Worm (Caenorhabditis elegans) whole organism, L3 larva: Measurements from ENCODE around the gene nas-17.
"Not testable (repeated sequence)": the region's sequence is repeated elsewhere in the genome, so short reads cannot be mapped to it uniquely, and the experiment has no call there.

ENCODE experiments used
- R02D3.7 ChIP-seq: fragments of 150-350 bp; optimal IDR thresholded peaks from 2 replicates; lab custom pipeline; 2014; ENCODE audit warnings: missing biosample characterization, missing genetic modification characterization
- ZK546.5 ChIP-seq: sonication (generic microtip); optimal IDR thresholded peaks from 2 replicates; lab custom pipeline; 2017; ENCODE audit warnings: missing biosample characterization, missing genetic modification characterization
- ceh-28 ChIP-seq: fragments of 150-350 bp; optimal IDR thresholded peaks from 2 replicates; lab custom pipeline; 2014; ENCODE audit warnings: missing biosample characterization, missing genetic modification reagents, missing genetic modification characterization
- ceh-82 ChIP-seq: fragments of 150-350 bp; optimal IDR thresholded peaks from 2 replicates; lab custom pipeline; 2014; ENCODE audit warnings: missing biosample characterization, missing genetic modification characterization
- daf-12 ChIP-seq: fragments of 150-350 bp; optimal IDR thresholded peaks from 2 replicates; lab custom pipeline; 2014; ENCODE audit warnings: missing biosample characterization, missing genetic modification reagents, missing genetic modification characterization
- egl-27 ChIP-seq: sonication (generic microtip); optimal IDR thresholded peaks from 4 replicates; lab custom pipeline; 2017; ENCODE audit warnings: missing biosample characterization, missing genetic modification reagents, missing genetic modification characterization
- elt-1 ChIP-seq: fragments of 150-350 bp; optimal IDR thresholded peaks from 2 replicates; lab custom pipeline; 2014; ENCODE audit warnings: missing biosample characterization, missing genetic modification characterization
- elt-2 ChIP-seq: sonication (generic microtip); optimal IDR thresholded peaks from 2 replicates; lab custom pipeline; 2016; ENCODE audit warnings: missing genetic modification reagents, mild to moderate bottlenecking, missing genetic modification characterization, missing compliant biosample characterization
- eor-1 ChIP-seq, 2 experiments: fragments of 150-350 bp; optimal IDR thresholded peaks; 2 replicates each; lab custom pipeline; 2014 to 2018; ENCODE audit warnings: missing biosample characterization in 2 of 2, missing genetic modification characterization in 2 of 2
- fos-1 ChIP-seq: fragments of 150-350 bp; optimal IDR thresholded peaks from 2 replicates; lab custom pipeline; 2014; ENCODE audit warnings: missing biosample characterization, missing genetic modification characterization
- hmg-11 ChIP-seq: sonication (generic microtip); optimal IDR thresholded peaks from 2 replicates; lab custom pipeline; 2016; ENCODE audit warnings: missing genetic modification characterization, missing compliant biosample characterization
- jun-1 ChIP-seq: fragments of 150-350 bp; optimal IDR thresholded peaks from 2 replicates; lab custom pipeline; 2014; ENCODE audit warnings: missing biosample characterization, missing genetic modification reagents, missing genetic modification characterization
- lin-39 ChIP-seq: fragments of 150-350 bp; optimal IDR thresholded peaks from 2 replicates; lab custom pipeline; 2018; ENCODE audit warnings: missing biosample characterization, missing genetic modification reagents, missing genetic modification characterization
- lsy-12 ChIP-seq: sonication (generic microtip); optimal IDR thresholded peaks from 2 replicates; lab custom pipeline; 2016; ENCODE audit warnings: mild to moderate bottlenecking, missing genetic modification characterization, missing compliant biosample characterization
- nhr-12 ChIP-seq: fragments of 150-350 bp; optimal IDR thresholded peaks from 2 replicates; lab custom pipeline; 2014; ENCODE audit warnings: missing biosample characterization, missing genetic modification characterization
- nhr-23 ChIP-seq: fragments of 150-350 bp; optimal IDR thresholded peaks from 2 replicates; lab custom pipeline; 2014; ENCODE audit warnings: missing biosample characterization, missing genetic modification reagents, missing genetic modification characterization
- nhr-237 ChIP-seq: fragments of 150-350 bp; optimal IDR thresholded peaks from 2 replicates; lab custom pipeline; 2014; ENCODE audit warnings: missing biosample characterization, missing genetic modification characterization
- nhr-25 ChIP-seq: sonication (generic microtip); optimal IDR thresholded peaks from 2 replicates; lab custom pipeline; 2017; ENCODE audit warnings: missing biosample characterization, missing genetic modification characterization
- nhr-28 ChIP-seq: fragments of 150-350 bp; optimal IDR thresholded peaks from 2 replicates; lab custom pipeline; 2014; ENCODE audit warnings: missing biosample characterization, missing genetic modification characterization
- nhr-43 ChIP-seq: sonication (generic microtip); optimal IDR thresholded peaks from 2 replicates; lab custom pipeline; 2016; ENCODE audit warnings: mild to moderate bottlenecking, missing genetic modification characterization, missing compliant biosample characterization; ENCODE audit not compliant: poor library complexity, severe bottlenecking
- nhr-67 ChIP-seq: fragments of 150-350 bp; optimal IDR thresholded peaks from 2 replicates; lab custom pipeline; 2014; ENCODE audit warnings: missing biosample characterization, missing genetic modification characterization
- nhr-76 ChIP-seq: fragments of 150-350 bp; sonication (generic microtip); optimal IDR thresholded peaks from 5 replicates; lab custom pipeline; 2014; ENCODE audit warnings: missing biosample characterization, missing genetic modification characterization
- nhr-77 ChIP-seq: fragments of 150-350 bp; optimal IDR thresholded peaks from 2 replicates; lab custom pipeline; 2014; ENCODE audit warnings: missing biosample characterization, missing genetic modification characterization
- pqm-1 ChIP-seq: fragments of 150-350 bp; optimal IDR thresholded peaks from 2 replicates; lab custom pipeline; 2017; ENCODE audit warnings: missing biosample characterization, missing genetic modification characterization, inconsistent platforms
- sea-2 ChIP-seq: fragments of 150-350 bp; sonication (generic microtip); optimal IDR thresholded peaks from 4 replicates; lab custom pipeline; 2014; ENCODE audit warnings: missing biosample characterization, missing genetic modification reagents, missing genetic modification characterization
- skn-1 ChIP-seq: fragments of 150-350 bp; optimal IDR thresholded peaks from 2 replicates; lab custom pipeline; 2014; ENCODE audit warnings: missing biosample characterization, missing genetic modification characterization
- snpc-4 ChIP-seq: fragments of 150-350 bp; optimal IDR thresholded peaks from 2 replicates; lab custom pipeline; 2014; ENCODE audit warnings: missing biosample characterization, missing genetic modification characterization
- zag-1 ChIP-seq: fragments of 150-350 bp; optimal IDR thresholded peaks from 2 replicates; lab custom pipeline; 2014; ENCODE audit warnings: missing biosample characterization, missing genetic modification characterization
- ztf-11 ChIP-seq: fragments of 150-350 bp; optimal IDR thresholded peaks from 2 replicates; lab custom pipeline; 2014; ENCODE audit warnings: missing biosample characterization, missing genetic modification characterization
- ztf-4 ChIP-seq: fragments of 150-350 bp; optimal IDR thresholded peaks from 2 replicates; lab custom pipeline; 2014; ENCODE audit warnings: missing biosample characterization, missing genetic modification characterization

Gene nas-17

ce11 chrV:11392020-11392419 lies 6.7 kb upstream of the nas-17 start, which contains the start of gene nas-16:
nas-16 (plus strand) TSS chrV:11392320.
- TF ChIP-seq sea-2 (no peak), nhr-28 (tag; lab: Kevin White, UChicago) (no peak), ceh-82 (tag; lab: Kevin White, UChicago) (no peak), nhr-12 (no peak), ztf-11 (tag; lab: Kevin White, UChicago) (no peak), nhr-67 (tag; lab: Kevin White, UChicago) (no peak), ceh-28 (tag; lab: Kevin White, UChicago) (no peak), ZK546.5 (tag; lab: Kevin White, UChicago) (no peak), lin-39 (tag; lab: Kevin White, UChicago) (no peak), nhr-23 (tag; lab: Kevin White, UChicago) (no peak), ztf-4 (tag; lab: Kevin White, UChicago) (no peak), nhr-237 (no peak), nhr-25 (no peak), eor-1 (tag; optimal IDR thresholded peaks at IDR 0.05; lab: Kevin White, UChicago) (no peak), zag-1 (no peak), fos-1 (no peak), R02D3.7 (no peak), nhr-76 (no peak), skn-1 (no peak)

ce11 chrV:11395024-11395423 lies 3.7 kb upstream of the nas-17 start, which contains the start of gene K03B8.4:
K03B8.4 (minus strand) TSS chrV:11395124.
- TF ChIP-seq nhr-28, snpc-4, hmg-11 (tag; lab: Kevin White, UChicago): not testable (repeated sequence)

ce11 chrV:11396134-11396533 lies 2.6 kb upstream of the nas-17 start, which contains the start of gene nas-18:
nas-18 (plus strand) TSS chrV:11396434.
- not testable (repeated sequence) for TF ChIP-seq jun-1 (tag; lab: Kevin White, UChicago); nhr-12; nhr-25

ce11 chrV:11402610-11403009 lies 3.9 kb downstream of the nas-17 start, which contains the start of gene nas-19:
nas-19 (minus strand) TSS chrV:11402710.
- no peak for TF ChIP-seq egl-27 (tag; lab: Kevin White, UChicago)
- no peak for TF ChIP-seq daf-12 (tag; lab: Kevin White, UChicago)
- no peak for TF ChIP-seq pqm-1
- TF ChIP-seq nhr-77 (tag; lab: Kevin White, UChicago): no peak
- TF ChIP-seq R02D3.7: no peak
- no peak for TF ChIP-seq ztf-11 (tag; lab: Kevin White, UChicago)
- TF ChIP-seq elt-1 (tag; lab: Kevin White, UChicago): no peak
- no peak for TF ChIP-seq lsy-12 (tag; lab: Kevin White, UChicago)
- TF ChIP-seq, all 47 proteins: peak for 0

- no peak for TF ChIP-seq nhr-43 (tag; lab: Kevin White, UChicago)
- no peak for TF ChIP-seq nhr-23 (tag; lab: Kevin White, UChicago)
- peak; percentile 76 for TF ChIP-seq pqm-1
- TF ChIP-seq R02D3.7: no peak
- TF ChIP-seq elt-2 (tag; lab: Kevin White, UChicago): peak; percentile 81
- TF ChIP-seq ztf-11 (tag; lab: Kevin White, UChicago): no peak
Observed at ce11 chrV:11403059-11403458, 4.3 kb downstream of the nas-17 start.

ce11 chrV:11403702-11404101 lies 5.0 kb downstream of the nas-17 start:
- TF ChIP-seq pqm-1: peak; percentile 64
- peak; percentile 90 for TF ChIP-seq elt-2 (tag; lab: Kevin White, UChicago)
- no peak for TF ChIP-seq skn-1

- no peak for TF ChIP-seq ceh-28 (tag; lab: Kevin White, UChicago)
Observed at ce11 chrV:11407251-11407650, 8.5 kb downstream of the nas-17 start, which contains the start of gene K03B8.6. K03B8.6 (plus strand) TSS chrV:11407584.
